Fruit fly (Drosophila melanogaster) whole organism, embryonic: ENCODE measurements around the gene apolpp.

Experiments used
- Aef1 ChIP-seq: fragments of 200-800 bp; sonication (Bioruptor generic); IDR thresholded peaks from 3 replicates; pipeline ENCODE4 v1.3.6; 2022; ENCODE audit warnings: missing biosample characterization, missing genetic modification characterization
- BtbVII ChIP-seq: fragments of 200-800 bp; sonication (Bioruptor generic); optimal IDR thresholded peaks from 3 replicates; lab custom pipeline; 2017; ENCODE audit warnings: missing biosample characterization, mild to moderate bottlenecking, missing genetic modification characterization
- CG11085 ChIP-seq: fragments of 200-800 bp; sonication (Bioruptor generic); IDR thresholded peaks from 2 replicates; pipeline ENCODE4 v1.3.6; 2022; ENCODE audit warnings: missing biosample characterization, missing genetic modification characterization
- CG12236 ChIP-seq: fragments of 200-800 bp; sonication (Bioruptor generic); optimal IDR thresholded peaks from 2 replicates; lab custom pipeline; 2016; ENCODE audit warnings: missing biosample characterization, missing genetic modification characterization
- CG15073 ChIP-seq: fragments of 200-800 bp; sonication (Bioruptor generic); optimal IDR thresholded peaks from 2 replicates; lab custom pipeline; 2016; ENCODE audit warnings: missing biosample characterization, missing genetic modification characterization
- CG17359 ChIP-seq: fragments of 200-800 bp; sonication (Bioruptor generic); optimal IDR thresholded peaks from 3 replicates; lab custom pipeline; 2018; ENCODE audit warnings: missing biosample characterization, mild to moderate bottlenecking, missing genetic modification characterization, moderate library complexity
- CG17829 ChIP-seq: fragments of 200-800 bp; optimal IDR thresholded peaks from 2 replicates; lab custom pipeline; 2019; ENCODE audit warnings: missing biosample characterization, mild to moderate bottlenecking, missing genetic modification characterization, moderate library complexity
- CG2199 ChIP-seq: fragments of 200-800 bp; sonication (Bioruptor generic); IDR thresholded peaks from 3 replicates; pipeline ENCODE4 v1.3.6; 2022; ENCODE audit warnings: missing biosample characterization, missing genetic modification characterization
- CG32767 ChIP-seq: fragments of 200-800 bp; sonication (Bioruptor generic); IDR thresholded peaks from 2 replicates; pipeline ENCODE4 v1.3.6; 2022; ENCODE audit warnings: missing biosample characterization, missing genetic modification characterization
- CG3281 ChIP-seq: fragments of 200-800 bp; sonication (Bioruptor generic); optimal IDR thresholded peaks from 3 replicates; lab custom pipeline; 2017; ENCODE audit warnings: missing biosample characterization, mild to moderate bottlenecking, missing genetic modification characterization
- CG3838 ChIP-seq: fragments of 200-800 bp; sonication (Bioruptor generic); optimal IDR thresholded peaks from 3 replicates; lab custom pipeline; 2016; ENCODE audit warnings: missing biosample characterization, missing genetic modification characterization
- CG6254 ChIP-seq: fragments of 200-800 bp; sonication (Bioruptor generic); optimal IDR thresholded peaks from 3 replicates; lab custom pipeline; 2017; ENCODE audit warnings: mild to moderate bottlenecking, missing biosample characterization, missing genetic modification reagents, missing genetic modification characterization
- CG7271 ChIP-seq: fragments of 200-800 bp; sonication (Bioruptor generic); optimal IDR thresholded peaks from 2 replicates; lab custom pipeline; 2018; ENCODE audit warnings: missing biosample characterization, mild to moderate bottlenecking, missing genetic modification characterization, moderate library complexity
- CG7839 ChIP-seq: fragments of 200-800 bp; sonication (Bioruptor generic); optimal IDR thresholded peaks from 3 replicates; lab custom pipeline; 2018; ENCODE audit warnings: missing biosample characterization, mild to moderate bottlenecking, missing genetic modification characterization, moderate library complexity
- Camta ChIP-seq: fragments of 200-800 bp; sonication (Bioruptor generic); optimal IDR thresholded peaks from 2 replicates; lab custom pipeline; 2016; ENCODE audit warnings: missing biosample characterization, missing genetic modification characterization
- Chrac-16 ChIP-seq: fragments of 200-800 bp; sonication (Bioruptor generic); optimal IDR thresholded peaks from 3 replicates; lab custom pipeline; 2016; ENCODE audit warnings: missing biosample characterization, missing genetic modification characterization
- Dll ChIP-seq: fragments of 200-800 bp; sonication (Bioruptor generic); IDR thresholded peaks from 4 replicates; pipeline ENCODE4 v1.3.6; 2022; ENCODE audit warnings: missing biosample characterization, missing genetic modification characterization; ENCODE audit not compliant: partially characterized antibody
- E2f1 ChIP-seq: fragments of 200-800 bp; sonication (Bioruptor generic); IDR thresholded peaks from 2 replicates; pipeline ENCODE4 v1.3.6; 2022; ENCODE audit warnings: missing biosample characterization, missing genetic modification characterization
- Gsc ChIP-seq: fragments of 200-800 bp; sonication (Bioruptor generic); IDR thresholded peaks from 2 replicates; pipeline ENCODE4 v1.3.6; 2022; ENCODE audit warnings: missing biosample characterization, missing genetic modification characterization
- H2.0 ChIP-seq: fragments of 200-800 bp; sonication (Bioruptor generic); IDR thresholded peaks from 2 replicates; pipeline ENCODE4 v1.3.6; 2022; ENCODE audit warnings: missing biosample characterization, missing genetic modification characterization
- Hand ChIP-seq: fragments of 200-800 bp; sonication (Bioruptor generic); optimal IDR thresholded peaks from 2 replicates; lab custom pipeline; 2017; ENCODE audit warnings: mild to moderate bottlenecking, missing biosample characterization, missing genetic modification reagents, missing genetic modification characterization
- Hey ChIP-seq: fragments of 200-800 bp; sonication (Bioruptor generic); optimal IDR thresholded peaks from 3 replicates; lab custom pipeline; 2018; ENCODE audit warnings: missing biosample characterization, mild to moderate bottlenecking, missing genetic modification characterization
- HmgD ChIP-seq: fragments of 200-800 bp; sonication (Bioruptor generic); optimal IDR thresholded peaks from 3 replicates; lab custom pipeline; 2016; ENCODE audit warnings: missing biosample characterization, missing genetic modification characterization
- Jarid2 ChIP-seq: fragments of 200-800 bp; sonication (Bioruptor generic); optimal IDR thresholded peaks from 3 replicates; lab custom pipeline; 2017; ENCODE audit warnings: mild to moderate bottlenecking, missing biosample characterization, missing genetic modification reagents, missing genetic modification characterization
- MESR4 ChIP-seq: fragments of 200-800 bp; sonication (Bioruptor generic); optimal IDR thresholded peaks from 2 replicates; lab custom pipeline; 2018; ENCODE audit warnings: missing biosample characterization, mild to moderate bottlenecking, missing genetic modification characterization, moderate library complexity
- Mes4 ChIP-seq: fragments of 200-800 bp; sonication (Bioruptor generic); optimal IDR thresholded peaks from 2 replicates; lab custom pipeline; 2016; ENCODE audit warnings: missing biosample characterization, missing genetic modification characterization
- NFAT ChIP-seq: fragments of 200-800 bp; sonication (Bioruptor generic); IDR thresholded peaks from 2 replicates; pipeline ENCODE4 v1.3.6; 2022; ENCODE audit warnings: missing biosample characterization, missing genetic modification characterization
- NK7.1 ChIP-seq: fragments of 200-800 bp; sonication (Bioruptor generic); optimal IDR thresholded peaks from 3 replicates; lab custom pipeline; 2016; ENCODE audit warnings: missing biosample characterization, missing genetic modification characterization
- Neu2 ChIP-seq: fragments of 200-800 bp; sonication (Bioruptor generic); optimal IDR thresholded peaks from 3 replicates; lab custom pipeline; 2016; ENCODE audit warnings: missing biosample characterization, missing genetic modification characterization, borderline replicate concordance
- Nf-YA ChIP-seq: fragments of 200-800 bp; sonication (Bioruptor generic); IDR thresholded peaks from 2 replicates; pipeline ENCODE4 v1.3.6; 2022; ENCODE audit warnings: missing biosample characterization, missing genetic modification characterization
- Nf-YB ChIP-seq: fragments of 200-800 bp; sonication (Bioruptor generic); optimal IDR thresholded peaks from 3 replicates; lab custom pipeline; 2019; ENCODE audit warnings: missing biosample characterization, mild to moderate bottlenecking, missing genetic modification characterization, moderate library complexity
- Sox102F ChIP-seq: fragments of 200-800 bp; sonication (Bioruptor generic); optimal IDR thresholded peaks from 2 replicates; lab custom pipeline; 2018; ENCODE audit warnings: missing biosample characterization, mild to moderate bottlenecking, missing genetic modification characterization, moderate library complexity
- Spps ChIP-seq: fragments of 200-800 bp; sonication (Bioruptor generic); optimal IDR thresholded peaks from 2 replicates; lab custom pipeline; 2018; ENCODE audit warnings: missing biosample characterization, mild to moderate bottlenecking, missing genetic modification characterization
- aop ChIP-seq: fragments of 200-800 bp; sonication (Bioruptor generic); IDR thresholded peaks from 2 replicates; pipeline ENCODE4 v1.3.6; 2022; ENCODE audit warnings: missing biosample characterization, missing genetic modification characterization
- bab2 ChIP-seq: fragments of 200-800 bp; sonication (Bioruptor generic); optimal IDR thresholded peaks from 2 replicates; lab custom pipeline; 2016; ENCODE audit warnings: missing biosample characterization, missing genetic modification characterization
- bigmax ChIP-seq: fragments of 200-800 bp; sonication (Bioruptor generic); optimal IDR thresholded peaks from 2 replicates; lab custom pipeline; 2018; ENCODE audit warnings: missing biosample characterization, mild to moderate bottlenecking, missing genetic modification characterization
- eyg ChIP-seq: fragments of 200-800 bp; sonication (Bioruptor generic); optimal IDR thresholded peaks from 3 replicates; lab custom pipeline; 2016; ENCODE audit warnings: missing biosample characterization, missing genetic modification characterization
- fd3F ChIP-seq: fragments of 200-800 bp; sonication (Bioruptor generic); optimal IDR thresholded peaks from 2 replicates; lab custom pipeline; 2018; ENCODE audit warnings: missing biosample characterization, mild to moderate bottlenecking, missing genetic modification characterization, moderate library complexity
- h ChIP-seq: fragments of >200 bp; optimal IDR thresholded peaks from 2 replicates; lab custom pipeline; 2017
- ham ChIP-seq: fragments of 200-800 bp; sonication (Bioruptor generic); IDR thresholded peaks from 2 replicates; pipeline ENCODE4 v1.3.6; 2022; ENCODE audit warnings: missing biosample characterization, missing genetic modification characterization
- lilli ChIP-seq: fragments of 200-800 bp; sonication (Bioruptor generic); optimal IDR thresholded peaks from 3 replicates; lab custom pipeline; 2016; ENCODE audit warnings: missing biosample characterization, missing genetic modification characterization
- maf-S ChIP-seq: fragments of 200-800 bp; sonication (Bioruptor generic); optimal IDR thresholded peaks from 2 replicates; lab custom pipeline; 2016; ENCODE audit warnings: missing biosample characterization, missing genetic modification characterization
- p53 ChIP-seq: fragments of 200-800 bp; sonication (Bioruptor generic); optimal IDR thresholded peaks from 2 replicates; lab custom pipeline; 2016; ENCODE audit warnings: missing biosample characterization, missing genetic modification characterization
- pan ChIP-seq, 4 experiments: fragments of >200 bp in 3 of 4; fragments of 200-800 bp in 1 of 4; sonication (Bioruptor generic) in 1 of 4; optimal IDR thresholded peaks in 3 of 4; IDR thresholded peaks in 1 of 4; 2 replicates each; pipeline versions ENCODE4 v1.3.6 to Lab custom; 2017 to 2022; ENCODE audit warnings: missing biosample characterization in 2 of 4, missing genetic modification characterization in 2 of 4, mixed read lengths in 1 of 4
- pnt ChIP-seq: fragments of 200-800 bp; sonication (Bioruptor generic); optimal IDR thresholded peaks from 3 replicates; lab custom pipeline; 2016; ENCODE audit warnings: missing biosample characterization, missing genetic modification characterization
- ranshi ChIP-seq: fragments of 200-800 bp; sonication (Bioruptor generic); IDR thresholded peaks from 2 replicates; pipeline ENCODE4 v1.3.6; 2022; ENCODE audit warnings: missing biosample characterization, missing genetic modification characterization
- rib ChIP-seq: fragments of 200-800 bp; sonication (Bioruptor generic); IDR thresholded peaks from 2 replicates; pipeline ENCODE4 v1.3.6; 2022; ENCODE audit warnings: missing biosample characterization, missing genetic modification characterization
- row ChIP-seq: fragments of 200-800 bp; sonication (Bioruptor generic); IDR thresholded peaks from 3 replicates; pipeline ENCODE4 v1.3.6; 2022; ENCODE audit warnings: missing biosample characterization, missing genetic modification characterization
- sd ChIP-seq: fragments of 200-800 bp; sonication (Bioruptor generic); optimal IDR thresholded peaks from 3 replicates; lab custom pipeline; 2018; ENCODE audit warnings: missing biosample characterization, mild to moderate bottlenecking, missing genetic modification characterization, moderate library complexity
- sr ChIP-seq: fragments of 200-800 bp; sonication (Bioruptor generic); IDR thresholded peaks from 3 replicates; pipeline ENCODE4 v1.3.6; 2022; ENCODE audit warnings: missing biosample characterization, missing genetic modification characterization
- tup ChIP-seq: fragments of 200-800 bp; sonication (Bioruptor generic); optimal IDR thresholded peaks from 2 replicates; lab custom pipeline; 2016; ENCODE audit warnings: missing biosample characterization, mild to moderate bottlenecking, missing genetic modification characterization, moderate library complexity
- wor ChIP-seq: fragments of 200-800 bp; sonication (Bioruptor generic); IDR thresholded peaks from 2 replicates; pipeline ENCODE4 v1.3.6; 2022; ENCODE audit warnings: missing biosample characterization, missing genetic modification characterization

apolpp gene

dm6 chr4:1030692-1031110, 30.1 kb upstream of the apolpp start (continued):
- TF ChIP-seq aop (GFP tag; lab: Robert Waterston, UW) (no peak), E2f1 (GFP tag; lab: Robert Waterston, UW) (no peak), Sox102F (GFP tag; lab: Kevin White, UChicago) (no peak), CG12236 (GFP tag; lab: Kevin White, UChicago) (no peak), CG3838 (no peak), Aef1 (GFP tag; lab: Robert Waterston, UW) (peak; percentile 31; the same call in 1 of the 3 replicates), Gsc (GFP tag; lab: Robert Waterston, UW) (no peak), bigmax (GFP tag; lab: Kevin White, UChicago) (peak; percentile 54), Hand (GFP tag; lab: Kevin White, UChicago) (no peak), Spps (no peak), p53 (no peak), Mes4 (GFP tag; lab: Kevin White, UChicago) (no peak), CG32767 (GFP tag; lab: Robert Waterston, UW) (no peak), Nf-YB (no peak), lilli (peak; percentile 20), row (GFP tag; lab: Robert Waterston, UW) (peak; percentile 76), NFAT (GFP tag; lab: Robert Waterston, UW) (no peak; the same call in 1 of the 2 replicates), Jarid2 (no peak), CG7271 (no peak), Dll (GFP tag; lab: Robert Waterston, UW) (peak; percentile 66), pnt (GFP tag; lab: Kevin White, UChicago) (peak; percentile 52), rib (no peak), NK7.1 (GFP tag; lab: Kevin White, UChicago) (no peak), Nf-YA (GFP tag; lab: Robert Waterston, UW) (no peak), sd (tag; lab: Kevin White, UChicago) (no peak), CG6254 (GFP tag; lab: Kevin White, UChicago) (no peak), fd3F (GFP tag; lab: Kevin White, UChicago) (no peak), CG17829 (tag; lab: Kevin White, UChicago) (peak; percentile 18), wor (GFP tag; lab: Robert Waterston, UW) (no peak), h (lab: Kevin White, UChicago) (no peak), Neu2 (GFP tag; lab: Kevin White, UChicago) (no peak), CG3281 (GFP tag; lab: Kevin White, UChicago) (no peak), sr (GFP tag; lab: Robert Waterston, UW) (no peak), CG17359 (tag; lab: Kevin White, UChicago) (peak; percentile 5), ranshi (no peak), eyg (GFP tag; lab: Kevin White, UChicago) (no peak), HmgD (GFP tag; lab: Kevin White, UChicago) (no peak), H2.0 (no peak; the same call in 1 of the 2 replicates), Chrac-16 (GFP tag; lab: Kevin White, UChicago) (peak; percentile 37), CG2199 (GFP tag; lab: Robert Waterston, UW) (no peak), tup (GFP tag; lab: Kevin White, UChicago) (no peak), ham (GFP tag; lab: Robert Waterston, UW) (no peak), bab2 (GFP tag; lab: Kevin White, UChicago) (peak; percentile 14), pan (optimal IDR thresholded peaks at IDR 0.05; lab: Kevin White, UChicago) (no peak), pan (GFP tag; optimal IDR thresholded peaks at IDR 0.05 in 1 of 2, IDR thresholded peaks at IDR 0.05 in 1 of 2) (no peak), Hey (tag; lab: Kevin White, UChicago) (no peak), CG7839 (tag; lab: Kevin White, UChicago) (no peak), CG11085 (0 out of 2 replicates have a peak, but pooled peaks have one; percentile 47), CG15073 (GFP tag; lab: Kevin White, UChicago) (no peak), maf-S (GFP tag; lab: Kevin White, UChicago) (no peak), Camta (GFP tag; lab: Kevin White, UChicago) (no peak), MESR4 (GFP tag; lab: Kevin White, UChicago) (peak; percentile 95), BtbVII (GFP tag; lab: Kevin White, UChicago) (no peak)
